Fruit fly (Drosophila melanogaster) S2 (cell line): ENCODE results near the gene CG32655.

Experiments
- CG8478 ChIP-seq: fragments of >200 bp; optimal IDR thresholded peaks from 2 replicates; lab custom pipeline; 2018
- CTCF ChIP-seq, 2 experiments: fragments of >200 bp; optimal IDR thresholded peaks; 2 replicates each; lab custom pipeline; 2018

- no peak for TF ChIP-seq CG8478 (lab: Kevin White, UChicago)
- no peak for TF ChIP-seq CTCF (optimal IDR thresholded peaks at IDR 0.05; lab: Kevin White, UChicago)
Observed at dm6 chrX:12241032-12241431, 5.4 kb upstream of the CG32655 start.
